Worm (Caenorhabditis elegans): ENCODE data around the gene Y57G11C.14.

DNA sequence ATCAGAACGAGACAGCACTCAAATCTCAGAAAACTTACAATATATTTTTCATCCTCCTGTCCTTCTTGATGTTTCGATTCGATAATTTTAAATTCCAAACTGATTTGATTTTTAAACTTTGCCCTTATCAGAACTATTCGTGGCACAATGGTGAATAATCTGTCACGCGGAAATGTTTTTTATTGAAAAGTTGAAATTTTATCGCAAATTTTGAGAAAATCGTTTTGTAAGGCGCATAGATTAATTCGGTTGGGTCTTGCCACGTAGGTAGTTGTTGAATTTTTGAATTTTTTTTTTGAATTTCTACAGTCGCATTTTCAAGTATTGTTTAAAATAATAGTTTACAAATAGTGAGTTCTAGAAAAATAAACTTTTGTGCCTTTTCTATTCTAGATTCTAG is 38.3 kb upstream of the Y57G11C.14 start, which contains the start of gene ptp-5.2:
- TF ChIP-seq flt-1 (GFP tag; IDR thresholded peaks at IDR 0.05), result no peak
- TF ChIP-seq aly-1 (tag; optimal IDR thresholded peaks at IDR 0.05), result no peak
- TF ChIP-seq hnd-1 (tag; optimal IDR thresholded peaks at IDR 0.05), result no peak
- no peak for TF ChIP-seq ama-1 (optimal IDR thresholded peaks at IDR 0.05)
- no peak for TF ChIP-seq tra-4 (tag; optimal IDR thresholded peaks at IDR 0.05)
- no peak for TF ChIP-seq F13C5.2 (tag; optimal IDR thresholded peaks at IDR 0.05)
- TF ChIP-seq sea-1 (GFP tag; conservative IDR thresholded peaks at IDR 0.05), result no peak
- TF ChIP-seq hmbx-1 (tag; optimal IDR thresholded peaks at IDR 0.05), result no peak
